Fruit fly (Drosophila melanogaster) whole organism, embryonic: ENCODE measurements around the gene CG4537.
A peak's percentile ranks its signal among the peaks of the same experiment; 100 is the strongest.

ENCODE experiments used
- Atf6 ChIP-seq: fragments of 200-800 bp; sonication (Bioruptor generic); IDR thresholded peaks from 2 replicates; pipeline ENCODE4 v1.3.6; 2022; ENCODE audit warnings: missing biosample characterization, missing genetic modification characterization
- CG10366 ChIP-seq: fragments of 200-800 bp; sonication (Bioruptor generic); IDR thresholded peaks from 2 replicates; pipeline ENCODE4 v1.3.6; 2022; ENCODE audit warnings: missing biosample characterization, missing genetic modification characterization
- CG10565 ChIP-seq: fragments of 200-800 bp; sonication (Bioruptor generic); optimal IDR thresholded peaks from 3 replicates; lab custom pipeline; 2016; ENCODE audit warnings: missing biosample characterization, mild to moderate bottlenecking, missing genetic modification characterization
- CG11560 ChIP-seq: fragments of 200-800 bp; sonication (Bioruptor generic); IDR thresholded peaks from 3 replicates; pipeline ENCODE4 v1.3.6; 2022; ENCODE audit warnings: missing biosample characterization, missing genetic modification characterization
- CG12942 ChIP-seq: fragments of 200-800 bp; sonication (Bioruptor generic); optimal IDR thresholded peaks from 3 replicates; lab custom pipeline; 2016; ENCODE audit warnings: missing biosample characterization, missing genetic modification characterization
- CG13775 ChIP-seq: fragments of 200-800 bp; sonication (Bioruptor generic); optimal IDR thresholded peaks from 3 replicates; lab custom pipeline; 2017; ENCODE audit warnings: missing biosample characterization, mild to moderate bottlenecking, missing genetic modification characterization
- CG14667 ChIP-seq: fragments of 200-800 bp; sonication (Bioruptor generic); IDR thresholded peaks from 2 replicates; pipeline ENCODE4 v1.3.6; 2022; ENCODE audit warnings: missing biosample characterization, missing genetic modification characterization
- CG15696 ChIP-seq: fragments of 200-800 bp; sonication (Bioruptor generic); optimal IDR thresholded peaks from 2 replicates; lab custom pipeline; 2019; ENCODE audit warnings: missing biosample characterization, mild to moderate bottlenecking, missing genetic modification characterization, moderate library complexity
- CG17568 ChIP-seq: fragments of 200-800 bp; sonication (Bioruptor generic); optimal IDR thresholded peaks from 2 replicates; lab custom pipeline; 2018; ENCODE audit warnings: missing biosample characterization, mild to moderate bottlenecking, missing genetic modification characterization, moderate library complexity
- CG18011 ChIP-seq: fragments of 200-800 bp; sonication (Bioruptor generic); optimal IDR thresholded peaks from 2 replicates; lab custom pipeline; 2017; ENCODE audit warnings: missing biosample characterization, missing genetic modification characterization, mild to moderate bottlenecking, moderate library complexity, missing genotype
- CG18262 ChIP-seq: fragments of 200-800 bp; optimal IDR thresholded peaks from 3 replicates; lab custom pipeline; 2019; ENCODE audit warnings: missing biosample characterization, mild to moderate bottlenecking, missing genetic modification characterization, moderate library complexity
- CG18599 ChIP-seq: fragments of 200-800 bp; sonication (Bioruptor generic); optimal IDR thresholded peaks from 3 replicates; lab custom pipeline; 2017; ENCODE audit warnings: missing biosample characterization, missing genetic modification characterization, mild to moderate bottlenecking, moderate library complexity, missing genetic modification reagents
- CG31441 ChIP-seq: fragments of 200-800 bp; sonication (Bioruptor generic); IDR thresholded peaks from 2 replicates; pipeline ENCODE4 v1.3.6; 2022; ENCODE audit warnings: missing biosample characterization, missing genetic modification characterization
- CG3163 ChIP-seq: fragments of 200-800 bp; sonication (Bioruptor generic); optimal IDR thresholded peaks from 3 replicates; lab custom pipeline; 2016; ENCODE audit warnings: missing biosample characterization, missing genetic modification characterization
- CG6254 ChIP-seq: fragments of 200-800 bp; sonication (Bioruptor generic); optimal IDR thresholded peaks from 3 replicates; lab custom pipeline; 2017; ENCODE audit warnings: mild to moderate bottlenecking, missing biosample characterization, missing genetic modification reagents, missing genetic modification characterization
- CG7372 ChIP-seq: fragments of 200-800 bp; sonication (Bioruptor generic); IDR thresholded peaks from 2 replicates; pipeline ENCODE4 v1.3.6; 2022; ENCODE audit warnings: missing biosample characterization, missing genetic modification characterization
- CG9437 ChIP-seq: fragments of 200-800 bp; sonication (Bioruptor generic); optimal IDR thresholded peaks from 2 replicates; lab custom pipeline; 2018; ENCODE audit warnings: missing biosample characterization, mild to moderate bottlenecking, missing genetic modification characterization
- CG9609 ChIP-seq: fragments of 200-800 bp; sonication (Bioruptor generic); optimal IDR thresholded peaks from 3 replicates; lab custom pipeline; 2016; ENCODE audit warnings: missing biosample characterization, missing genetic modification characterization
- CTCF ChIP-seq: fragments of 200-800 bp; sonication (Bioruptor generic); optimal IDR thresholded peaks from 2 replicates; lab custom pipeline; 2017; ENCODE audit warnings: missing biosample characterization, mild to moderate bottlenecking, missing genetic modification characterization, moderate library complexity
- Dad ChIP-seq: fragments of 200-800 bp; sonication (Bioruptor generic); optimal IDR thresholded peaks from 3 replicates; lab custom pipeline; 2016; ENCODE audit warnings: missing biosample characterization, missing genetic modification characterization
- Dbx ChIP-seq: fragments of 200-800 bp; sonication (Bioruptor generic); IDR thresholded peaks from 3 replicates; pipeline ENCODE4 v1.3.6; 2022; ENCODE audit warnings: missing biosample characterization, missing genetic modification characterization
- Dip2 ChIP-seq: fragments of 200-800 bp; sonication (Bioruptor generic); IDR thresholded peaks from 2 replicates; pipeline ENCODE4 v1.3.6; 2022; ENCODE audit warnings: missing biosample characterization, missing genetic modification characterization
- Doc2 ChIP-seq: fragments of 200-800 bp; sonication (Bioruptor generic); IDR thresholded peaks from 2 replicates; pipeline ENCODE4 v1.3.6; 2022; ENCODE audit warnings: missing biosample characterization, missing genetic modification characterization
- Fer2 ChIP-seq: fragments of 200-800 bp; sonication (Bioruptor generic); optimal IDR thresholded peaks from 2 replicates; lab custom pipeline; 2018; ENCODE audit warnings: missing biosample characterization, mild to moderate bottlenecking, missing genetic modification characterization, moderate library complexity
- Gsc ChIP-seq: fragments of 200-800 bp; sonication (Bioruptor generic); IDR thresholded peaks from 2 replicates; pipeline ENCODE4 v1.3.6; 2022; ENCODE audit warnings: missing biosample characterization, missing genetic modification characterization
- HLH54F ChIP-seq: fragments of 200-800 bp; sonication (Bioruptor generic); optimal IDR thresholded peaks from 3 replicates; lab custom pipeline; 2016; ENCODE audit warnings: missing biosample characterization, missing genetic modification characterization
- Hr3 ChIP-seq: fragments of 200-800 bp; sonication (Bioruptor generic); optimal IDR thresholded peaks from 3 replicates; lab custom pipeline; 2016; ENCODE audit warnings: missing biosample characterization, missing genetic modification characterization
- Hr51 ChIP-seq, 2 experiments: fragments of 200-800 bp; sonication (Bioruptor generic); optimal IDR thresholded peaks; 2 replicates in 1 of 2; 3 replicates in 1 of 2; lab custom pipeline; 2016 to 2018; ENCODE audit warnings: missing biosample characterization in 2 of 2, missing genetic modification characterization in 2 of 2, mild to moderate bottlenecking in 1 of 2, moderate library complexity in 1 of 2
- Med ChIP-seq: fragments of 200-800 bp; sonication (Bioruptor generic); peaks from one replicate; lab custom pipeline; 2016; ENCODE audit warnings: missing biosample characterization, missing genetic modification characterization, mild to moderate bottlenecking, inconsistent platforms, moderate library complexity
- Nf-YA ChIP-seq: fragments of 200-800 bp; sonication (Bioruptor generic); IDR thresholded peaks from 2 replicates; pipeline ENCODE4 v1.3.6; 2022; ENCODE audit warnings: missing biosample characterization, missing genetic modification characterization
- NfI ChIP-seq: fragments of 200-800 bp; sonication (Bioruptor generic); optimal IDR thresholded peaks from 3 replicates; lab custom pipeline; 2018; ENCODE audit warnings: missing biosample characterization, mild to moderate bottlenecking, missing genetic modification characterization, moderate library complexity
- Vsx1 ChIP-seq: fragments of 200-800 bp; sonication (Bioruptor generic); optimal IDR thresholded peaks from 2 replicates; lab custom pipeline; 2017; ENCODE audit warnings: missing biosample characterization, mild to moderate bottlenecking, missing genetic modification characterization, missing genetic modification reagents
- abd-A ChIP-seq: fragments of 200-800 bp; sonication (Bioruptor generic); optimal IDR thresholded peaks from 3 replicates; lab custom pipeline; 2019; ENCODE audit warnings: missing biosample characterization, mild to moderate bottlenecking, missing genetic modification characterization, moderate library complexity
- bsh ChIP-seq, 2 experiments: fragments of 200-800 bp; sonication (Bioruptor generic); optimal IDR thresholded peaks; 2 replicates each; lab custom pipeline; 2017 to 2018; ENCODE audit warnings: mild to moderate bottlenecking in 2 of 2, missing biosample characterization in 2 of 2, missing genetic modification characterization in 2 of 2, moderate library complexity in 1 of 2
- cad ChIP-seq: fragments of >200 bp; optimal IDR thresholded peaks from 2 replicates; lab custom pipeline; 2017; ENCODE audit warnings: missing biosample characterization, missing genetic modification characterization
- caup ChIP-seq: fragments of 200-800 bp; sonication (Bioruptor generic); optimal IDR thresholded peaks from 3 replicates; lab custom pipeline; 2017; ENCODE audit warnings: missing biosample characterization, mild to moderate bottlenecking, missing genetic modification characterization, moderate library complexity; ENCODE audit not compliant: severe bottlenecking
- emc ChIP-seq: fragments of 200-800 bp; sonication (Bioruptor generic); optimal IDR thresholded peaks from 2 replicates; lab custom pipeline; 2016; ENCODE audit warnings: missing biosample characterization, missing genetic modification characterization
- esg ChIP-seq: fragments of 200-800 bp; sonication (Bioruptor generic); conservative IDR thresholded peaks from 2 replicates; pipeline ENCODE4 v1.3.6; 2022; ENCODE audit warnings: missing biosample characterization, missing genetic modification characterization
- fd3F ChIP-seq: fragments of 200-800 bp; sonication (Bioruptor generic); optimal IDR thresholded peaks from 2 replicates; lab custom pipeline; 2018; ENCODE audit warnings: missing biosample characterization, mild to moderate bottlenecking, missing genetic modification characterization, moderate library complexity
- fd64A ChIP-seq: fragments of 200-800 bp; sonication (Bioruptor generic); optimal IDR thresholded peaks from 3 replicates; lab custom pipeline; 2018; ENCODE audit warnings: missing biosample characterization, mild to moderate bottlenecking, missing genetic modification characterization
- grn ChIP-seq: fragments of 200-800 bp; sonication (Bioruptor generic); optimal IDR thresholded peaks from 3 replicates; lab custom pipeline; 2017; ENCODE audit warnings: missing biosample characterization, missing genetic modification characterization
- gt ChIP-seq: fragments of 200-800 bp; sonication (Bioruptor generic); IDR thresholded peaks from 2 replicates; pipeline ENCODE4 v1.3.6; 2022; ENCODE audit warnings: missing biosample characterization, missing genetic modification characterization
- hb ChIP-seq: fragments of 200-800 bp; sonication (Bioruptor generic); IDR thresholded peaks from 3 replicates; pipeline ENCODE4 v1.3.6; 2022; ENCODE audit warnings: missing biosample characterization, missing genetic modification characterization; ENCODE audit not compliant: partially characterized antibody
- jumu ChIP-seq: fragments of 200-800 bp; sonication (Bioruptor generic); optimal IDR thresholded peaks from 3 replicates; lab custom pipeline; 2016; ENCODE audit warnings: missing biosample characterization, missing genetic modification characterization
- mirr ChIP-seq: fragments of 200-800 bp; sonication (Bioruptor generic); optimal IDR thresholded peaks from 3 replicates; lab custom pipeline; 2018; ENCODE audit warnings: missing biosample characterization, mild to moderate bottlenecking, missing genetic modification characterization
- nerfin-2 ChIP-seq: fragments of 200-800 bp; sonication (Bioruptor generic); IDR thresholded peaks from 2 replicates; pipeline ENCODE4 v1.3.6; 2022; ENCODE audit warnings: missing biosample characterization, missing genetic modification characterization; ENCODE audit not compliant: partially characterized antibody
- pnt ChIP-seq: fragments of 200-800 bp; sonication (Bioruptor generic); optimal IDR thresholded peaks from 3 replicates; lab custom pipeline; 2016; ENCODE audit warnings: missing biosample characterization, missing genetic modification characterization
- sisA ChIP-seq: fragments of 200-800 bp; sonication (Bioruptor generic); IDR thresholded peaks from 2 replicates; pipeline ENCODE4 v1.3.6; 2022; ENCODE audit warnings: missing biosample characterization, missing genetic modification characterization
- sna ChIP-seq: fragments of 200-800 bp; sonication (Bioruptor generic); IDR thresholded peaks from 2 replicates; pipeline ENCODE4 v1.3.6; 2022; ENCODE audit warnings: missing biosample characterization, missing genetic modification characterization; ENCODE audit not compliant: partially characterized antibody
- stwl ChIP-seq: fragments of 200-800 bp; sonication (Bioruptor generic); optimal IDR thresholded peaks from 3 replicates; lab custom pipeline; 2018; ENCODE audit warnings: missing biosample characterization, mild to moderate bottlenecking, missing genetic modification characterization, moderate library complexity
- tin ChIP-seq: fragments of 200-800 bp; sonication (Bioruptor generic); optimal IDR thresholded peaks from 3 replicates; lab custom pipeline; 2016; ENCODE audit warnings: missing biosample characterization, missing genetic modification characterization
- tup ChIP-seq: fragments of 200-800 bp; sonication (Bioruptor generic); optimal IDR thresholded peaks from 2 replicates; lab custom pipeline; 2016; ENCODE audit warnings: missing biosample characterization, mild to moderate bottlenecking, missing genetic modification characterization, moderate library complexity

CG4537 gene

DNA sequence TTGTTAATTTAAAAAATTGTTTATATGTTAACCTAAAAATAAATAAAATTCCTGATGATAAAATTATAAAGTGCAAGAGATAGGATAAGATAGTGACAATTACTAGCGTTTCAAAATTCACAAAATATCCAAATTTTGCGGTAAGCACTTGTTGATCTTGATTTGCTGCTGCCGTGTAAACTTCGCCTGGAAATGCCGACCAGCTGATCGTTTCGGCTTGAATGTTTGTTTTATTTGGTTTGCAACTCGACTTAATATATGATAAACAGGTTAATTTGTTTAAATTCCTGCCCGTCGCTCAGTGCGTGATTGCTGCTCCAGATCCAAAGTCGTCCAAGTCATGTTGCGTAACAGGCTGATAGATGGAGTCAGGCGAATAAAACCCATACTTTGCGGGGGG is 30.7 kb downstream of the CG4537 start, which contains the start of gene CG4592 (continued):
- peak; percentile 66 for TF ChIP-seq caup (GFP tag; lab: Kevin White, UChicago)
- TF ChIP-seq grn (GFP tag; lab: Kevin White, UChicago): no peak
- TF ChIP-seq CG18262 (tag; lab: Kevin White, UChicago): no peak
- no peak for TF ChIP-seq Nf-YA (GFP tag; lab: Robert Waterston, UW)
- TF ChIP-seq abd-A: no peak
- TF ChIP-seq gt: no peak
- no peak for TF ChIP-seq sna
- no peak for TF ChIP-seq Doc2 (GFP tag; lab: Robert Waterston, UW)
- TF ChIP-seq Dip2 (GFP tag; lab: Robert Waterston, UW): no peak
- TF ChIP-seq CG31441 (GFP tag; lab: Robert Waterston, UW): no peak
- no peak for TF ChIP-seq CG3163 (GFP tag; lab: Kevin White, UChicago)
- peak; percentile 66; the same call in 2 of the 3 replicates for TF ChIP-seq Dbx (GFP tag; lab: Robert Waterston, UW)
- no peak for TF ChIP-seq tup (GFP tag; lab: Kevin White, UChicago)
- TF ChIP-seq stwl (tag; lab: Kevin White, UChicago): no peak
- no peak for TF ChIP-seq Gsc (GFP tag; lab: Robert Waterston, UW)
- TF ChIP-seq Atf6 (GFP tag; lab: Robert Waterston, UW): peak; percentile 72
- TF ChIP-seq emc (GFP tag; lab: Kevin White, UChicago): no peak
- peak; percentile 50 for TF ChIP-seq mirr
- no peak for TF ChIP-seq CTCF (GFP tag; lab: Kevin White, UChicago)
- TF ChIP-seq CG10366 (GFP tag; lab: Robert Waterston, UW): peak; percentile 72
- peak; percentile 58 for TF ChIP-seq CG18599
- no peak for TF ChIP-seq CG7372 (GFP tag; lab: Robert Waterston, UW)
- no peak for TF ChIP-seq sisA (GFP tag; lab: Robert Waterston, UW)
- TF ChIP-seq Dad: peak; percentile 14
- TF ChIP-seq jumu (GFP tag; lab: Kevin White, UChicago): peak; percentile 30
- peak; percentile 41 for TF ChIP-seq CG9437 (GFP tag; lab: Kevin White, UChicago)
- no peak for TF ChIP-seq CG11560 (tag; lab: Robert Waterston, UW)
- TF ChIP-seq esg (GFP tag; lab: Robert Waterston, UW): no peak
- peak; percentile 29 for TF ChIP-seq HLH54F (GFP tag; lab: Kevin White, UChicago)
- peak; percentile 34 for TF ChIP-seq Hr3 (GFP tag; lab: Kevin White, UChicago)
- peak; percentile 39 for TF ChIP-seq CG15696 (tag; lab: Kevin White, UChicago)
- TF ChIP-seq CG18011 (GFP tag; lab: Kevin White, UChicago): peak; percentile 26
- TF ChIP-seq bsh (GFP tag; optimal IDR thresholded peaks at IDR 0.05; lab: Kevin White, UChicago): peak in 1 of 2 experiments; percentile 70
- no peak for TF ChIP-seq CG17568 (GFP tag; lab: Kevin White, UChicago)
- TF ChIP-seq Hr51 (GFP tag; optimal IDR thresholded peaks at IDR 0.05; lab: Kevin White, UChicago): no peak
- TF ChIP-seq fd3F: peak; percentile 42
- TF ChIP-seq CG9609 (GFP tag; lab: Kevin White, UChicago): peak; percentile 6
- TF ChIP-seq nerfin-2 (GFP tag; lab: Robert Waterston, UW): no peak
- TF ChIP-seq pnt (GFP tag; lab: Kevin White, UChicago): no peak
- TF ChIP-seq fd64A: no peak
- TF ChIP-seq Med: peak; percentile 93
- peak; percentile 29 for TF ChIP-seq CG12942 (GFP tag; lab: Kevin White, UChicago)
- TF ChIP-seq CG6254 (GFP tag; lab: Kevin White, UChicago): peak; percentile 5
- TF ChIP-seq CG13775 (GFP tag; lab: Kevin White, UChicago): peak; percentile 53
- peak; percentile 57 for TF ChIP-seq tin (GFP tag; lab: Kevin White, UChicago)
- TF ChIP-seq NfI: peak; percentile 65
- no peak for TF ChIP-seq Vsx1 (GFP tag; lab: Kevin White, UChicago)
- no peak for TF ChIP-seq Fer2 (tag; lab: Kevin White, UChicago)
- no peak for TF ChIP-seq hb
- TF ChIP-seq CG10565 (GFP tag; lab: Kevin White, UChicago): no peak
- TF ChIP-seq cad (GFP tag; lab: Kevin White, UChicago): no peak
- no peak for TF ChIP-seq CG14667 (GFP tag; lab: Robert Waterston, UW)
